Worm (Caenorhabditis elegans) whole organism, early embryonic: ENCODE results near the gene srz-19.

Source experiments
- ama-1 ChIP-seq: fragments of 150-350 bp; optimal IDR thresholded peaks from 2 replicates; lab custom pipeline; 2014
- ceh-36 ChIP-seq: sonication (generic microtip); optimal IDR thresholded peaks from 2 replicates; lab custom pipeline; 2016; ENCODE audit warnings: missing genetic modification characterization, inconsistent platforms, missing compliant biosample characterization
- hmbx-1 ChIP-seq: sonication (generic microtip); optimal IDR thresholded peaks from 2 replicates; lab custom pipeline; 2016; ENCODE audit warnings: mild to moderate bottlenecking, missing genetic modification characterization, missing compliant biosample characterization
- tra-4 ChIP-seq: sonication (generic microtip); optimal IDR thresholded peaks from 2 replicates; lab custom pipeline; 2017; ENCODE audit warnings: missing genetic modification characterization, missing compliant biosample characterization

DNA sequence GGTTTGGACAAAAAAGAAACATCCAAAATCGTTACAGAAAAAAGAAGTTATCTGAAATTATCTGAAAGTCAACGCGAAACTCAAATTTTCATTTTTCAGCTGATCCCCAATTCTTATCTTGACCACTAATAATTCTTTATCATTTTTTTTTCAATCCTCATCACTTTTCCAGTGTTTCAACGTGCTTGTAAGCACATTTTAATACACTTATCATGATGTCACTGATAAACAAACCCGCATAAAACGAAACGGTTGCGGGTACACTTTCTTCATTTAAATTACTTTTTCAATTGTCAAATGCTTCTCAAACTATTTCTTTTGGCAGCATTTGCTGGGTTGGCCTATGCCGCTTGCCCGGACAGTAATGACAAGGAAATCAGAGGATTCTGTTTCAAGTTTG, 2.3 kb downstream of the srz-19 start, which contains the start of gene clec-67:
- TF ChIP-seq ama-1 = no peak
- no peak for TF ChIP-seq hmbx-1 (tag; lab: Kevin White, UChicago)
- TF ChIP-seq tra-4 (tag; lab: Kevin White, UChicago) = no peak
- TF ChIP-seq ceh-36 (tag; lab: Kevin White, UChicago) = no peak
